Worm (Caenorhabditis elegans) whole organism, early embryonic: ENCODE data around the gene K10C2.8.

ENCODE experiments used
- B0310.2 ChIP-seq: sonication (generic microtip); optimal IDR thresholded peaks from 2 replicates; lab custom pipeline; 2016; ENCODE audit warnings: mild to moderate bottlenecking, missing genetic modification characterization, missing compliant biosample characterization
- F13C5.2 ChIP-seq: sonication (generic microtip); optimal IDR thresholded peaks from 2 replicates; lab custom pipeline; 2017; ENCODE audit warnings: mild to moderate bottlenecking, missing genetic modification characterization, inconsistent platforms, missing compliant biosample characterization
- aly-1 ChIP-seq: sonication (generic microtip); optimal IDR thresholded peaks from 2 replicates; lab custom pipeline; 2016; ENCODE audit warnings: missing genetic modification characterization, missing compliant biosample characterization
- ama-1 ChIP-seq: fragments of 150-350 bp; optimal IDR thresholded peaks from 2 replicates; lab custom pipeline; 2014
- ceh-13 ChIP-seq: fragments of 200-800 bp; sonication (Bioruptor generic); optimal IDR thresholded peaks from 2 replicates; lab custom pipeline; 2018; ENCODE audit warnings: mild to moderate bottlenecking, missing genetic modification characterization, missing compliant biosample characterization
- ceh-36 ChIP-seq: sonication (generic microtip); optimal IDR thresholded peaks from 2 replicates; lab custom pipeline; 2016; ENCODE audit warnings: missing genetic modification characterization, inconsistent platforms, missing compliant biosample characterization
- ets-7 ChIP-seq: sonication (generic microtip); optimal IDR thresholded peaks from 2 replicates; lab custom pipeline; 2016; ENCODE audit warnings: missing genotype, missing genetic modification characterization, missing compliant biosample characterization
- flt-1 ChIP-seq: fragments of 200-800 bp; sonication (Bioruptor generic); IDR thresholded peaks from 2 replicates; pipeline ENCODE4 v1.3.6; 2022; ENCODE audit warnings: missing genetic modification characterization, missing compliant biosample characterization
- hmbx-1 ChIP-seq: sonication (generic microtip); optimal IDR thresholded peaks from 2 replicates; lab custom pipeline; 2016; ENCODE audit warnings: mild to moderate bottlenecking, missing genetic modification characterization, missing compliant biosample characterization
- hmg-4 ChIP-seq: fragments of 200-800 bp; sonication (Bioruptor generic); optimal IDR thresholded peaks from 2 replicates; lab custom pipeline; 2018; ENCODE audit warnings: mild to moderate bottlenecking, missing genetic modification characterization, missing compliant biosample characterization
- hnd-1 ChIP-seq: sonication (generic microtip); optimal IDR thresholded peaks from 2 replicates; lab custom pipeline; 2016; ENCODE audit warnings: missing genetic modification characterization, missing compliant biosample characterization
- pes-1 ChIP-seq: fragments of 200-800 bp; sonication (Bioruptor generic); IDR thresholded peaks from 2 replicates; pipeline ENCODE4 v1.3.6; 2022; ENCODE audit warnings: missing genetic modification reagents, missing genetic modification characterization, missing compliant biosample characterization
- scrt-1 ChIP-seq: fragments of 200-800 bp; sonication (Bioruptor generic); IDR thresholded peaks from 2 replicates; pipeline ENCODE4 v1.3.6; 2022; ENCODE audit warnings: missing genetic modification characterization, missing compliant biosample characterization
- sea-1 ChIP-seq: fragments of 200-800 bp; sonication (Bioruptor generic); conservative IDR thresholded peaks from 2 replicates; pipeline ENCODE4 v1.3.6; 2022; ENCODE audit warnings: missing genetic modification characterization, missing compliant biosample characterization
- tbx-11 ChIP-seq: fragments of 200-800 bp; sonication (Bioruptor generic); IDR thresholded peaks from 2 replicates; pipeline ENCODE4 v1.3.6; 2022; ENCODE audit warnings: missing genetic modification characterization, missing compliant biosample characterization
- tbx-37 ChIP-seq: fragments of 200-800 bp; sonication (Bioruptor generic); conservative IDR thresholded peaks from 2 replicates; pipeline ENCODE4 v1.3.6; 2022; ENCODE audit warnings: missing genetic modification reagents, missing genetic modification characterization, missing compliant biosample characterization
- tra-4 ChIP-seq: sonication (generic microtip); optimal IDR thresholded peaks from 2 replicates; lab custom pipeline; 2017; ENCODE audit warnings: missing genetic modification characterization, missing compliant biosample characterization

The K10C2.8 gene

DNA sequence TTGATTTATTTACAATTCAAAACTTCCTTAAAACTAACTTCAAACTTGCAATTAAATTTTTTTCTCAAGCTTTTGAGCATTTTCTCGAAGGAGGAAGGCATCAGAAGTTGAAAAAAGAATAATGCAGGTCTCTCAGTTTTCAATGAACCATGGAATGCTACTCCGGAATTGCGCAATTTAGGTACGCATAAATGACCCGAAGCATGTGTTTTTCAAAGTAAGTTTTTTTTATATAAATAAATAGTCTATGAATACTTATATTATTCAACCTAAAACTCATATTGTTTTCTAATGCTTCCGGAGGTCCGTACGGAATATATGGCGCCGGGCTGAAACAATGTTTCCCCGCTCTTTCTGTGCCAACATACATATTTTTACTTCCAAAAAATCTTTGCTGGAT, 3.8 kb downstream of the K10C2.8 start, which contains the start of gene K10C2.2:
Gene K10C2.2 (minus strand): TSS at position 101 of the 400 bp plus-strand sequence.
- no peak for TF ChIP-seq ceh-13
- no peak for TF ChIP-seq hmbx-1 (tag; lab: Kevin White, UChicago)
- no peak for TF ChIP-seq pes-1 (GFP tag; lab: Robert Waterston, UW)
- TF ChIP-seq ama-1 (lab: Kevin White, UChicago): no peak
- TF ChIP-seq aly-1 (tag; lab: Kevin White, UChicago): no peak
- no peak for TF ChIP-seq tbx-37
- no peak for TF ChIP-seq tbx-11
- no peak for TF ChIP-seq hmg-4
- no peak for TF ChIP-seq F13C5.2 (tag; lab: Kevin White, UChicago)
- TF ChIP-seq flt-1: no peak
- no peak for TF ChIP-seq sea-1 (GFP tag; lab: Robert Waterston, UW)
- TF ChIP-seq hnd-1: no peak
- no peak for TF ChIP-seq B0310.2
- TF ChIP-seq ceh-36: no peak
- no peak for TF ChIP-seq ets-7 (tag; lab: Kevin White, UChicago)
- no peak for TF ChIP-seq tra-4 (tag; lab: Kevin White, UChicago)

- TF ChIP-seq B0310.2 (no peak), tbx-37 (no peak)
Measured at ce11 chrX:6430510-6430909, 6.9 kb downstream of the K10C2.8 start, which contains the start of gene ctsa-2. TSS of gene ctsa-2 (minus strand) at chrX:6430610.

DNA sequence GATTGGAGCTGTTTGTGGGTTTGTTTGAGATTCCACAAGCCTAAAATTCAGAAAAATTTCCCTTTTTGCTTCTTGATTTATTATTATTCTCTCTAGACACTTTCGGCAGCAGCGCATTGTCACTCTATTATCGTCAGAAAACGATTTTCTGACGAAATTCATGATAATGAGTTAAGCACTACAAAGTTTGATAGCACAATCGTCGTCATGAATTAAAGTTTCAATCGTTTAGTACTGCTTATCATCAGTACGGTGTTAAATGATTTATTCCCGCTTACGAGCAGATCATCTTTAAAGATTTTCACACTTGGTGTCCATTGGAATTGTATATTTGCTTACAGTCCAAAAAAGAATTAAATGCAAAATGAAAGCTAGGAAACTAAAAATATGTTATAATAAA, 7.9 kb downstream of the K10C2.8 start:
- no peak for TF ChIP-seq F13C5.2 (tag; lab: Kevin White, UChicago)
- no peak for TF ChIP-seq pes-1 (GFP tag; lab: Robert Waterston, UW)
- TF ChIP-seq tbx-11: no peak
- no peak for TF ChIP-seq flt-1
- no peak for TF ChIP-seq aly-1 (tag; lab: Kevin White, UChicago)
- TF ChIP-seq ceh-13: no peak
- TF ChIP-seq ama-1 (lab: Kevin White, UChicago): no peak
- no peak for TF ChIP-seq scrt-1
- no peak for TF ChIP-seq sea-1 (GFP tag; lab: Robert Waterston, UW)
- no peak for TF ChIP-seq B0310.2

DNA sequence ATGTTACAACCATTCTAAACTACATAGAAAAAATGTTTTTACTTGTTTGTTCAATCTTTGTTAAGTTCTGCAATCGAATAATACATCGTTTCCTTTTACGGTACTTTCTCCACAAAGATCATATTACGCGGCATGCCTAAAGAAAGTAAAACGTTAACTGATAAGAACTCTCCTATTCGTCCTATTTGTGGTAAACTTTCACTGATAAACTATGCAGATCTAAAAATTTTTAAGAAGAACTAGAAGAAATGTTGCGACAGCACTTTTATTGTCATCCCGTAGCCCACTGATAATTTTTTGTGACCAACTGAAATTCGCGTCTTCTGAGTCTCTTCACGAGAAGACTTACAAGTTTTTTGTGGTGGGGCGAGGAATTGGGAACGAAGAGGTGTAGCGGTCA, 10.3 kb downstream of the K10C2.8 start:
- TF ChIP-seq tra-4 (tag; lab: Kevin White, UChicago) (no peak), ama-1 (lab: Kevin White, UChicago) (no peak), scrt-1 (no peak), tbx-11 (no peak)

DNA sequence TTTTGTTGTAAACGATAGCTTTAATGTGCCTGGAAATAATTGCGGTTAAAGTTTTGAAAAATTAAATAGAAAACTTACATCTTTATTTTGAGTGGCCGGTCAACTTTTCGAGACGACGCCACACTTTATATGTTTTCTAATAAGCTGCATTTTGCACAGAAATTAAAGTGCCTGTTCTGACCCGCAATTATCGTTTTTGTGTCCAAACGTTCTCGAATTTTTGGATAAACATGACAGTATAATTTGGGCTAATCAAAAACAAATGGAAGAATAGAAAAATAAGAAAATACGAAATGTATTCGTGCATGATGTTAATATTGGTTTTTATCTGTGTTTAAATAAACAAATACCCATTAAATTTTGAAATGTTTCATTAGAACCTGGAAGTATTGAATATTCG, 16.8 kb downstream of the K10C2.8 start, which contains the start of gene K10C2.12:
Gene K10C2.12 (minus strand): TSS at position 101 of the 400 bp plus-strand sequence.
- TF ChIP-seq ceh-36 (no peak), hmbx-1 (tag; lab: Kevin White, UChicago) (no peak)

- no peak for TF ChIP-seq flt-1
- no peak for TF ChIP-seq hnd-1
- no peak for TF ChIP-seq pes-1 (GFP tag; lab: Robert Waterston, UW)
- TF ChIP-seq tra-4 (tag; lab: Kevin White, UChicago): no peak
- TF ChIP-seq sea-1 (GFP tag; lab: Robert Waterston, UW): no peak
- no peak for TF ChIP-seq F13C5.2 (tag; lab: Kevin White, UChicago)
- no peak for TF ChIP-seq B0310.2
- TF ChIP-seq tbx-37: no peak
- no peak for TF ChIP-seq tbx-11
- no peak for TF ChIP-seq ceh-36
- TF ChIP-seq hmg-4: no peak
- TF ChIP-seq hmbx-1 (tag; lab: Kevin White, UChicago): no peak
- no peak for TF ChIP-seq scrt-1
- TF ChIP-seq ama-1 (lab: Kevin White, UChicago): no peak
- TF ChIP-seq ets-7 (tag; lab: Kevin White, UChicago): no peak
- no peak for TF ChIP-seq aly-1 (tag; lab: Kevin White, UChicago)
- no peak for TF ChIP-seq ceh-13
Measured at ce11 chrX:6419113-6419512, 18.3 kb downstream of the K10C2.8 start.

ce11 chrX:6416357-6417087, 20.9 kb downstream of the K10C2.8 start, which contains the start of gene T22E5.6:
TSS of gene T22E5.6 (minus strand) at chrX:6416407.
- TF ChIP-seq ets-7 (tag; lab: Kevin White, UChicago): no peak
- no peak for TF ChIP-seq tra-4 (tag; lab: Kevin White, UChicago)
- TF ChIP-seq aly-1 (tag; lab: Kevin White, UChicago): no peak
- no peak for TF ChIP-seq F13C5.2 (tag; lab: Kevin White, UChicago)
- no peak for TF ChIP-seq hnd-1
- TF ChIP-seq hmg-4: no peak
- TF ChIP-seq ceh-13: no peak
- TF ChIP-seq tbx-37: no peak

ce11 chrX:6413583-6413982, 23.9 kb downstream of the K10C2.8 start:
- no peak for TF ChIP-seq F13C5.2 (tag; lab: Kevin White, UChicago)
- TF ChIP-seq ama-1 (lab: Kevin White, UChicago): no peak
- no peak for TF ChIP-seq tra-4 (tag; lab: Kevin White, UChicago)
- TF ChIP-seq tbx-11: no peak
- TF ChIP-seq pes-1 (GFP tag; lab: Robert Waterston, UW): no peak
- no peak for TF ChIP-seq ceh-36
- no peak for TF ChIP-seq B0310.2
- no peak for TF ChIP-seq hnd-1

DNA sequence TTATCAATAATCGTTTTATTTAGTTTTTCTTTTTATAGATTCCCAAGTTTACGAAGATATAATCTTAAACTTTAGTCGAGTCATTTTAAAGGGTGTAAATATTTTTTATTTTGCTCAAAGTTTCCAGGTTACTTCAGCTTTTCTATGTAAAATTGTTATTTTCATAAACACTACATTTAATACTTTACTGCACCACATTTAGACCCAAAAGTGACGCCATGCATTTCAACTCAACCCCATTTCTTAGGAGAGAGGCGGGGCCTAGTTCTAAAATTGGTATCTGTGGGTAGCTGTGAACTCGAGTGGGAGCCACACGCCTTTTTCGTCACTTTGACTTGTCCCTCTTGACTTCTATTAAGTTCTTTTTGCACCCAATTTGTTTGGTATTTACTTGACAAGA, 24.9 kb downstream of the K10C2.8 start, which contains the start of gene T22E5.1:
Gene T22E5.1 (plus strand): TSS at position 301 of the 400 bp plus-strand sequence.
- TF ChIP-seq hmbx-1 (tag; lab: Kevin White, UChicago) (no peak), tbx-11 (no peak), aly-1 (tag; lab: Kevin White, UChicago) (no peak), F13C5.2 (tag; lab: Kevin White, UChicago) (no peak), tra-4 (tag; lab: Kevin White, UChicago) (no peak), sea-1 (GFP tag; lab: Robert Waterston, UW) (no peak), scrt-1 (no peak), hnd-1 (no peak), ceh-36 (no peak), B0310.2 (no peak), tbx-37 (no peak), ama-1 (lab: Kevin White, UChicago) (no peak), flt-1 (no peak), hmg-4 (no peak), ets-7 (tag; lab: Kevin White, UChicago) (no peak), pes-1 (GFP tag; lab: Robert Waterston, UW) (no peak)
